Worm (Caenorhabditis elegans): ENCODE measurements around the gene npr-35.

The npr-35 gene

ce11 chrIV:7790151-7790691 lies 46.6 kb downstream of the npr-35 start:
- TF ChIP-seq dmd-4 (tag; optimal IDR thresholded peaks at IDR 0.05), result no peak
- no peak for TF ChIP-seq sma-3 (GFP tag; optimal IDR thresholded peaks at IDR 0.05)
- no peak for TF ChIP-seq nhr-21 (tag; optimal IDR thresholded peaks at IDR 0.05)
- TF ChIP-seq unc-55 (GFP tag; optimal IDR thresholded peaks at IDR 0.05), result no peak
- no peak for TF ChIP-seq snpc-4 (tag; optimal IDR thresholded peaks at IDR 0.05)
- no peak for TF ChIP-seq lin-13 (GFP tag; optimal IDR thresholded peaks at IDR 0.05)
- no peak for TF ChIP-seq gmeb-1 (tag; optimal IDR thresholded peaks at IDR 0.05)
- TF ChIP-seq nhr-11 (tag; optimal IDR thresholded peaks at IDR 0.05), result no peak
- TF ChIP-seq fos-1 (tag; optimal IDR thresholded peaks at IDR 0.05), result no peak

ce11 chrIV:7790801-7791588 lies 47.4 kb downstream of the npr-35 start, which contains the start of gene rsp-6:
rsp-6 (minus strand) TSS chrIV:7791229.
- TF ChIP-seq ztf-4 (tag; optimal IDR thresholded peaks at IDR 0.05) (peak; percentile 86), nhr-129 (tag; optimal IDR thresholded peaks at IDR 0.05) (peak; percentile 95), peb-1 (tag; optimal IDR thresholded peaks at IDR 0.05) (no peak), unc-39 (tag; optimal IDR thresholded peaks at IDR 0.05) (no peak), alr-1 (tag; optimal IDR thresholded peaks at IDR 0.05) (peak; percentile 80), mdl-1 (tag; optimal IDR thresholded peaks at IDR 0.05) (peak in 1 of 2 experiments; percentile 62), skn-1 (tag; optimal IDR thresholded peaks at IDR 0.05) (peak; percentile 66), sma-9 (GFP tag; optimal IDR thresholded peaks at IDR 0.05) (peak; percentile 74), sma-9 (tag; optimal IDR thresholded peaks at IDR 0.05) (no peak), dmd-4 (tag; optimal IDR thresholded peaks at IDR 0.05) (no peak), gmeb-1 (tag; optimal IDR thresholded peaks at IDR 0.05) (peak; percentile 88), sma-3 (GFP tag; optimal IDR thresholded peaks at IDR 0.05) (peak; percentile 82), egl-27 (tag; optimal IDR thresholded peaks at IDR 0.05) (peak; percentile 18), lin-13 (GFP tag; optimal IDR thresholded peaks at IDR 0.05) (peak; percentile 93), unc-55 (GFP tag; optimal IDR thresholded peaks at IDR 0.05) (peak; percentile 97), ama-1 (optimal IDR thresholded peaks at IDR 0.05) (peak; percentile 67), sem-4 (tag; optimal IDR thresholded peaks at IDR 0.05) (peak; percentile 48), ceh-82 (tag; optimal IDR thresholded peaks at IDR 0.05) (peak; percentile 59), F13H6.1 (tag; optimal IDR thresholded peaks at IDR 0.05) (peak; percentile 76), snpc-4 (tag; optimal IDR thresholded peaks at IDR 0.05) (peak; percentile 71), C34F6.9 (tag; optimal IDR thresholded peaks at IDR 0.05) (peak; percentile 90), fos-1 (tag; optimal IDR thresholded peaks at IDR 0.05) (peak; percentile 39), unc-62 (GFP tag; optimal IDR thresholded peaks at IDR 0.05) (no peak), nhr-25 (tag; optimal IDR thresholded peaks at IDR 0.05) (peak; percentile 71), nhr-11 (tag; optimal IDR thresholded peaks at IDR 0.05) (no peak), R02D3.7 (tag; optimal IDR thresholded peaks at IDR 0.05) (peak; percentile 4), lin-11 (tag; optimal IDR thresholded peaks at IDR 0.05) (peak; percentile 94), ceh-16 (tag; optimal IDR thresholded peaks at IDR 0.05) (peak; percentile 65), ZK546.5 (tag; optimal IDR thresholded peaks at IDR 0.05) (peak; percentile 66), blmp-1 (tag; optimal IDR thresholded peaks at IDR 0.05; ENCODE audit: insufficient read depth) (peak; percentile 14), lsy-2 (tag; optimal IDR thresholded peaks at IDR 0.05) (peak; percentile 96 to 99), Y55F3AM.14 (GFP tag; optimal IDR thresholded peaks at IDR 0.05) (no peak), mbf-1 (tag; optimal IDR thresholded peaks at IDR 0.05) (no peak), elt-3 (tag; optimal IDR thresholded peaks at IDR 0.05) (no peak), elt-1 (tag; optimal IDR thresholded peaks at IDR 0.05) (no peak), zag-1 (tag; optimal IDR thresholded peaks at IDR 0.05) (peak; percentile 36), nhr-21 (tag; optimal IDR thresholded peaks at IDR 0.05) (peak; percentile 67), nhr-6 (tag; optimal IDR thresholded peaks at IDR 0.05) (peak; percentile 64), crh-2 (tag; optimal IDR thresholded peaks at IDR 0.05) (peak; percentile 91), lin-39 (tag; optimal IDR thresholded peaks at IDR 0.05) (peak; percentile 55), mab-5 (tag; optimal IDR thresholded peaks at IDR 0.05) (peak; percentile 88)

All from whole organism, L2 larva.